Worm (Caenorhabditis elegans): ENCODE measurements around the gene srh-74.

DNA sequence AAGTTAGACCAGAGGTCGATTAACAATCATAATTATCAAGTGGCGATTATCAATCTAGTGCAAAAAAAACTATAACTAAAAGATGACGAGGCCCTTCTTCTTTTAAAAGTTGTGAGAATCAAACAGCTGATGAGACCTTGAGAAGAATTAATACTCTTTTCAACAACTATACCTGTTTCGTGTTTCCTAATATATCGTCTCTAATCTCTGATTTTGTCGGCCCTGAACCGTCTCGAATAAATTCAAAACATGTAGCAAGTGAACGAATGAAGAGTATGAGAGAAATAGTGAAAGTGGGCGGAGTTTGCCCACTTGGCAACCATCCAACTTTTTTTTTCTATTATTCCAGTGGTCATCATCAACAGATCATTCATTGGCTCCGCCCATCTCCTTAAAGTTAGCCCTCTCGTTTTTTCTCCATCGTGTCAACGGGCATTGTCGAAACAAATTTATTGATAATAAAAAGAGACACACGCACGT lies 39.0 kb upstream of the srh-74 start, which contains the start of gene Y42A5A.1:
- no peak for TF ChIP-seq zim-3 (tag; optimal IDR thresholded peaks at IDR 0.05)
- no peak for TF ChIP-seq hmg-20 (GFP tag; IDR thresholded peaks at IDR 0.05)
- no peak for TF ChIP-seq sdz-38 (tag; optimal IDR thresholded peaks at IDR 0.05)
- TF ChIP-seq efl-1 (GFP tag; optimal IDR thresholded peaks at IDR 0.05) = no peak
- TF ChIP-seq ama-1 (optimal IDR thresholded peaks at IDR 0.05) = no peak
- TF ChIP-seq ama-1 (GFP tag; optimal IDR thresholded peaks at IDR 0.05) = no peak
- no peak for TF ChIP-seq snpc-3.4 (tag; optimal IDR thresholded peaks at IDR 0.05)
- no peak for TF ChIP-seq xnd-1 (tag; optimal IDR thresholded peaks at IDR 0.05)
- no peak for TF ChIP-seq bed-1 (GFP tag; IDR thresholded peaks at IDR 0.05)
- TF ChIP-seq madf-10 (tag; optimal IDR thresholded peaks at IDR 0.05) = no peak
